Worm (Caenorhabditis elegans): ENCODE results near the gene F44D12.19.

The F44D12.19 gene

DNA sequence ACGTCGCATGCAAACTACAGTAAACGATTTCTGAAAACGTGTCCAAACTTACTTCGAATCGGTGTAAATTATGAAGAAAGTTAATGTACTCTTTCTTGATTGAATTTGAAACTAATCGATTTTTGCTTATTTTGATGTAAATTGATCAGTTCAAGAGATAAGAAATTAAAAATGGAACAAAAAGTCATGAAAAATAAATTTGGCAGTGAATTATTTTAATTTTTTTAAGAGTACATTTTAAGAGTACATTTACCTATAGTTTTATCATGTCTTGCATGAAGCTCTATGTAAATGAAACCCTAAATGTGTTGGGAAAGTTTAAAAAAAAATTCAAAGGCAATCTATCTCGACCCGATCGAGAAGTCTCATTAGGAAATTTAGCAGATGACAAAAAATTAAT is 34.8 kb downstream of the F44D12.19 start, which contains the start of gene T04B2.7:
Gene T04B2.7, minus strand, starts transcription at position 101 of the 400 bp plus-strand sequence.
- TF ChIP-seq ceh-83 (GFP tag; optimal IDR thresholded peaks at IDR 0.05) (no peak), elt-1 (tag; optimal IDR thresholded peaks at IDR 0.05; ENCODE audit: borderline replicate concordance, insufficient read depth) (no peak), ham-2 (GFP tag; optimal IDR thresholded peaks at IDR 0.05) (no peak), snpc-4 (tag; optimal IDR thresholded peaks at IDR 0.05) (no peak), nhr-2 (tag; optimal IDR thresholded peaks at IDR 0.05) (no peak), tbx-8 (GFP tag; optimal IDR thresholded peaks at IDR 0.05) (no peak), ceh-39 (tag; optimal IDR thresholded peaks at IDR 0.05) (no peak), ceh-43 (GFP tag; optimal IDR thresholded peaks at IDR 0.05) (no peak), pha-4 (tag; optimal IDR thresholded peaks at IDR 0.05) (no peak), nhr-28 (tag; optimal IDR thresholded peaks at IDR 0.05) (no peak), elt-3 (tag; optimal IDR thresholded peaks at IDR 0.05) (no peak)

DNA sequence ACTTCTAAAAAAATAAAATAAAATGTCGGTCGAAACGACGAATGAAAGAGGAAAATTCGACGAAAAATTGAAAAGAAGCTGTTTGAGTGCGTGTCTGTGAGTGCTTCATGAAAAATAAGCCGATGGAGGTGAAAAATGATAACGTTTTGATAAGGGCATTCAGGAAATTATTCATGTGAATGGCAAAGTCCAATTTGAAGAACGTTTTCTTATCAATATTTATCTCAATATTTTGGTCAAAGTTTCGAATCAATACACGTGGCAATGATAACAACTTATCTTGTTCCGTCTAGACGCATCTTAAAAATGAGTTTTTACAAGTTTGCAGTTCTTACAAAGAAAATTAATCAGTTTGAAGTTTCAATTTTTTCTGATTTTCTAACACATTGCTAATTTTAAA is 37.8 kb downstream of the F44D12.19 start:
- TF ChIP-seq nhr-28 (tag; optimal IDR thresholded peaks at IDR 0.05) = no peak
- no peak for TF ChIP-seq ceh-39 (tag; optimal IDR thresholded peaks at IDR 0.05)
- TF ChIP-seq mep-1 (tag; optimal IDR thresholded peaks at IDR 0.05) = no peak
- no peak for TF ChIP-seq unc-62 (GFP tag; optimal IDR thresholded peaks at IDR 0.05)

DNA sequence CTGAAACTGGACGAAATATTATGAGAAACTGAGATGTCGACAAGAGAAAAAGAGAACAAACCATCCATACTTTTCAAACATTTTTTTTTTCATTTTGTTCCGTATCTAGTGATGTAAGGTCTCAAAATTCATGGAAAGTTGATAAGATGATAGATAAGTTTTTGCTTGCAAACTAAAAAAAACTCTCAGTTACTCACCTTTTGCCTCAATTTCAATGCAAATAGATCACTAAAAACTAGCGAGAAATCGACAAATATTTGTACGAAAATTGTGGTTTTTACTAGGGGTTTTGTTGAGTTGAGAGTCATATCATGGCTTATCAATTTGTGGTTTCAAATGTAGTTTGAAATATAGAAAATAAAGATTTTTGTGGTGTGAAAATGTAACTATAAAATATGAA is 39.4 kb downstream of the F44D12.19 start:
- TF ChIP-seq lin-32 (GFP tag; optimal IDR thresholded peaks at IDR 0.05) = no peak
- TF ChIP-seq elt-1 (tag; optimal IDR thresholded peaks at IDR 0.05; ENCODE audit: borderline replicate concordance, insufficient read depth) = no peak
- TF ChIP-seq nhr-76 (tag; optimal IDR thresholded peaks at IDR 0.05) = no peak
- TF ChIP-seq unc-39 (tag; optimal IDR thresholded peaks at IDR 0.05) = no peak
- TF ChIP-seq cnd-1 (tag; optimal IDR thresholded peaks at IDR 0.05) = no peak
- TF ChIP-seq ceh-43 (GFP tag; optimal IDR thresholded peaks at IDR 0.05) = no peak
- TF ChIP-seq hlh-1 (tag; optimal IDR thresholded peaks at IDR 0.05) = no peak
- TF ChIP-seq mep-1 (tag; optimal IDR thresholded peaks at IDR 0.05) = no peak
- no peak for TF ChIP-seq lsy-2 (tag; optimal IDR thresholded peaks at IDR 0.05)
- TF ChIP-seq nhr-237 (tag; optimal IDR thresholded peaks at IDR 0.05) = no peak
- TF ChIP-seq ceh-83 (GFP tag; optimal IDR thresholded peaks at IDR 0.05) = no peak
- no peak for TF ChIP-seq ham-2 (GFP tag; optimal IDR thresholded peaks at IDR 0.05)
- TF ChIP-seq elt-3 (tag; optimal IDR thresholded peaks at IDR 0.05) = no peak
- TF ChIP-seq ces-1 (GFP tag; optimal IDR thresholded peaks at IDR 0.05) = no peak

DNA sequence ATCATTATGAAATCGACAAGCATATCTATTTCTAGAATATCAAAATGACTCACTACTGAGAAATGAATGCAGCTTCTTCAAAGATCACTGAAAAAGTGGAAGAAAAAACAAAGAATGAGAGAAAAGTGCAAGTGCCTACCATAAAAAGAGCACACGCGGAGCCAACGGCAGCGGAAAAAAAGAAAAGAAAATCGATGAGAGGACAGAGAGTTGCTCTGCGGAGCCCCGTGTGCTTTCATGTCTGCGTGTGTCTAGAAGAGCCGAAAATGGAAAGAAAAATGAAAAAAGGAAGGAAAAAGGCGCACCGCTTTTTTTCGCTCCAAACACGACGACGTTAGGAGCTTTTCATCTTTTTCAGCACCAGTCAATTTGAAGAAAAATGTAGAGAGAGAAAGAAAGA is 41.3 kb downstream of the F44D12.19 start, which contains the start of gene ipla-7:
Gene ipla-7, minus strand, starts transcription at position 122 of the 400 bp plus-strand sequence.
- TF ChIP-seq ham-2 (GFP tag; optimal IDR thresholded peaks at IDR 0.05) = no peak
- TF ChIP-seq ces-1 (GFP tag; optimal IDR thresholded peaks at IDR 0.05) = peak; percentile 22

DNA sequence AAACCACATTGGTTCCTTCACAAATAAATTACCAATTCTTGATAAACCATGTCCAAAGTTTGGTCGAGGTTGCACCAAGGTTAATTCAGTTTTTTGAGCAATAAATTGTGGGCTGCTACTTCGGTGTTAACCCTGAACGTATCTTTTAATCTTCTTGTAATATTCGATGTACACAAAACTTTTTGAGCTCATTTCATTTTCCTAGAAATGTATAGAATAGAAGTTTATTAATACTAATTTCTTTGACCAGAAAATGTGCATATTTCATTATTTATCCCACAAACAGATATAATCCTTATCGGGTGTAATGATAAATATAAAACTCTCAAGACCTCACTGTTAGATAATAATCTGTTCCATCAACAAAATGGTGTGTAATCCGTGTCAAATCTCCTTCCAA is 42.6 kb downstream of the F44D12.19 start:
- TF ChIP-seq sptf-1 (tag; optimal IDR thresholded peaks at IDR 0.05) = no peak
- no peak for TF ChIP-seq nhr-28 (tag; optimal IDR thresholded peaks at IDR 0.05)
- TF ChIP-seq unc-62 (GFP tag; optimal IDR thresholded peaks at IDR 0.05) = no peak
- TF ChIP-seq mls-2 (tag; optimal IDR thresholded peaks at IDR 0.05) = no peak
- no peak for TF ChIP-seq ham-2 (GFP tag; optimal IDR thresholded peaks at IDR 0.05)
- TF ChIP-seq drap-1 (GFP tag; optimal IDR thresholded peaks at IDR 0.05) = no peak
- no peak for TF ChIP-seq ceh-83 (GFP tag; optimal IDR thresholded peaks at IDR 0.05)
- no peak for TF ChIP-seq unc-120 (tag; optimal IDR thresholded peaks at IDR 0.05; ENCODE audit: poor library complexity, severe bottlenecking)
- no peak for TF ChIP-seq ces-1 (GFP tag; optimal IDR thresholded peaks at IDR 0.05)
- TF ChIP-seq zip-8 (tag; optimal IDR thresholded peaks at IDR 0.05) = no peak
- no peak for TF ChIP-seq nhr-76 (tag; optimal IDR thresholded peaks at IDR 0.05)
- TF ChIP-seq lsy-2 (tag; optimal IDR thresholded peaks at IDR 0.05) = no peak
- TF ChIP-seq ztf-11 (tag; optimal IDR thresholded peaks at IDR 0.05) = no peak

DNA sequence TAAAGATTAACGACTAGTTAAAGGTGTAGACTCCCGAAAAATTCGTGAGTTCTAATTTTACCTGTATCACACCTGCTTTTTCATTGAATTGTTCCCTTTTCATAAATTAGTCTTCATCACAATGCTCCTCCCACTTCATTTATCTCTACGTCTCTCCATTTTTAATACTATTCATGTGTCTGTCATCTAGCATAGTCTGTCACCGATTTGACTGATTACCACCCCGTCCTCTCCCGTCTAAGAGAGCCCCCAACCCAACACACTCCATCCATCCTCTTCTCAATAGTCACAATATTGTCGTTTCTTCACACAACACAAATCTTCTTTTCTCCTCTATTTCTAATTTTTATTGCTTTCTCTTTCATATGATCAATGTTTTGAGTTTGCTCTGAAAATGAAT is 43.8 kb downstream of the F44D12.19 start:
- no peak for TF ChIP-seq elt-3 (tag; optimal IDR thresholded peaks at IDR 0.05)
- no peak for TF ChIP-seq flh-1 (GFP tag; optimal IDR thresholded peaks at IDR 0.05)
- peak; percentile 98 for TF ChIP-seq unc-62 (GFP tag; optimal IDR thresholded peaks at IDR 0.05)

DNA sequence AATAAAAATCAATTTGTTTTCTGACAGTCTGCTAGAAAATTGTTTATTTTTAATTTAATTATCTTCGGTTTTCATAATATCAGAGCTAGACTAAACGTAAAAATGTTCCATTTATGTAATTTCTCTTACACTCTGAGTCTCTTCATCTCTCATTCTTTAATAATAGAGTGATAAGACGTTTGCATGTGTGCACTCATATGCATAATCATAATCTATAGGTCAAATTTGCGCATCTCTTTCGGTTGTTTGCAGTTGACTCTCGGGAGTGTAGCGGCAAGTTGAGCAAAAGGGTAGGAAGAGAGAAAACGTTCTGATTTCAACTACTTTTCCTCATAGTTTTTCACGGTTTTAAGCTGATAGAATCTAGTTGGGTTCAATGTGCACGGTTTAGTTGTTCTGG is 45.1 kb downstream of the F44D12.19 start:
- TF ChIP-seq lin-32 (GFP tag; optimal IDR thresholded peaks at IDR 0.05) = no peak
- no peak for TF ChIP-seq ces-1 (GFP tag; optimal IDR thresholded peaks at IDR 0.05)
- no peak for TF ChIP-seq unc-120 (tag; optimal IDR thresholded peaks at IDR 0.05; ENCODE audit: poor library complexity, severe bottlenecking)
- no peak for TF ChIP-seq blmp-1 (tag; optimal IDR thresholded peaks at IDR 0.05)
- no peak for TF ChIP-seq nhr-2 (tag; optimal IDR thresholded peaks at IDR 0.05)
- TF ChIP-seq bed-3 (GFP tag; optimal IDR thresholded peaks at IDR 0.05) = no peak
- TF ChIP-seq elt-3 (tag; optimal IDR thresholded peaks at IDR 0.05) = no peak
